Fruit fly (Drosophila melanogaster) whole organism, pupa: ENCODE measurements around the gene CG11857.

Experiments
- CG10348 ChIP-seq: fragments of 200-800 bp; sonication (Bioruptor generic); IDR thresholded peaks from 2 replicates; pipeline ENCODE4 v1.3.6; 2022; ENCODE audit warnings: missing biosample characterization, missing genetic modification characterization
- CG15710 ChIP-seq: fragments of 200-800 bp; sonication (Bioruptor generic); optimal IDR thresholded peaks from 2 replicates; lab custom pipeline; 2018; ENCODE audit warnings: missing biosample characterization, mild to moderate bottlenecking, missing genetic modification characterization, moderate library complexity
- CG34367 ChIP-seq: fragments of 200-800 bp; sonication (Bioruptor generic); optimal IDR thresholded peaks from 2 replicates; lab custom pipeline; 2018; ENCODE audit warnings: missing biosample characterization, mild to moderate bottlenecking, missing genetic modification characterization
- CG4496 ChIP-seq: fragments of 200-800 bp; sonication (Bioruptor generic); IDR thresholded peaks from 3 replicates; pipeline ENCODE4 v1.3.6; 2022; ENCODE audit warnings: missing biosample characterization, missing genetic modification characterization
- CG8159 ChIP-seq: fragments of 200-800 bp; sonication (Bioruptor generic); optimal IDR thresholded peaks from 3 replicates; lab custom pipeline; 2018; ENCODE audit warnings: missing biosample characterization, mild to moderate bottlenecking, missing genetic modification characterization, moderate library complexity
- CG9948 ChIP-seq: fragments of 200-800 bp; sonication (Bioruptor generic); optimal IDR thresholded peaks from 2 replicates; lab custom pipeline; 2018; ENCODE audit warnings: missing biosample characterization, mild to moderate bottlenecking, missing genetic modification characterization, moderate library complexity
- D1 ChIP-seq: fragments of 200-800 bp; sonication (Bioruptor generic); optimal IDR thresholded peaks from 2 replicates; lab custom pipeline; 2018; ENCODE audit warnings: missing biosample characterization, mild to moderate bottlenecking, missing genetic modification characterization, moderate library complexity
- EcR ChIP-seq: fragments of 200-800 bp; sonication (Bioruptor generic); optimal IDR thresholded peaks from 3 replicates; lab custom pipeline; 2019; ENCODE audit warnings: missing biosample characterization, missing genetic modification characterization, mild to moderate bottlenecking, moderate library complexity, missing genetic modification reagents
- Ets98B ChIP-seq: fragments of 200-800 bp; sonication (Bioruptor generic); IDR thresholded peaks from 2 replicates; pipeline ENCODE4 v1.3.6; 2022; ENCODE audit warnings: missing biosample characterization, missing genetic modification characterization
- Pif1B ChIP-seq: fragments of 200-800 bp; sonication (Bioruptor generic); optimal IDR thresholded peaks from 3 replicates; lab custom pipeline; 2016; ENCODE audit warnings: missing biosample characterization, missing genetic modification characterization
- Snoo ChIP-seq: fragments of 200-800 bp; sonication (Bioruptor generic); optimal IDR thresholded peaks from 3 replicates; lab custom pipeline; 2017; ENCODE audit warnings: missing biosample characterization, mild to moderate bottlenecking, missing genetic modification characterization, inconsistent platforms
- fd96Ca ChIP-seq: fragments of 200-800 bp; sonication (Bioruptor generic); IDR thresholded peaks from 3 replicates; pipeline ENCODE4 v1.3.6; 2022; ENCODE audit warnings: missing biosample characterization, missing genetic modification characterization

- TF ChIP-seq CG34367 (tag; lab: Kevin White, UChicago): no peak
- TF ChIP-seq CG4496 (GFP tag; lab: Robert Waterston, UW): no peak
- no peak for TF ChIP-seq fd96Ca (GFP tag; lab: Robert Waterston, UW)
- no peak for TF ChIP-seq CG15710 (tag; lab: Kevin White, UChicago)
- TF ChIP-seq CG10348 (GFP tag; lab: Robert Waterston, UW): no peak
- TF ChIP-seq CG8159 (tag; lab: Kevin White, UChicago): no peak
- no peak for TF ChIP-seq Snoo
- no peak for TF ChIP-seq CG9948
- TF ChIP-seq Ets98B (GFP tag; lab: Robert Waterston, UW): no peak
- TF ChIP-seq Pif1B: no peak
- no peak for TF ChIP-seq D1 (tag; lab: Kevin White, UChicago)
- no peak for TF ChIP-seq EcR
Measured at dm6 chr3R:25309175-25309574, 50.5 kb downstream of the CG11857 start.
